Fruit fly (Drosophila melanogaster): Measurements from ENCODE around the gene CG11155.
A peak's percentile ranks its signal among the peaks of the same experiment; 100 is the strongest.

The CG11155 gene

DNA sequence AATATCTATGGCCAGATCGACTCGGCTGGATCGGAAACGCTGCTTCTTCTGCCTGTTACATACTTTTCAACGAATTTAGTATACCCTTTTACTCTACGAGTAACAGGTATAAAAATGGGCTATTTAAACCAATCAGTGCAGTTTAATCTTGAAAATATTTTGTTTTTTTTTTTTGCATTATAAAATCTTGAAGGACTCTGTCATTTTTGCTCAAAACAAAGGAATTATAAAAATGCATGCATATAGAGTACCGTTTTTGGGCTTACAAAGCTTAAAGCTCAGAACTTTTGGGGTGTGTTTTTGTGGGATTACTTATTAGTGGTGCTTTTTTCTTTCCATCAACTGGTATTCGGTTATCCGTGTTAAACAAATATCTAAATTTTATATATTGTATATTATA lies at the start of gene CG11155:
Gene CG11155, plus strand, starts transcription at position 313 of the 400 bp plus-strand sequence.
- no peak for TF ChIP-seq CTCF (optimal IDR thresholded peaks at IDR 0.05)
- TF ChIP-seq CG8478 (optimal IDR thresholded peaks at IDR 0.05) = no peak

DNA sequence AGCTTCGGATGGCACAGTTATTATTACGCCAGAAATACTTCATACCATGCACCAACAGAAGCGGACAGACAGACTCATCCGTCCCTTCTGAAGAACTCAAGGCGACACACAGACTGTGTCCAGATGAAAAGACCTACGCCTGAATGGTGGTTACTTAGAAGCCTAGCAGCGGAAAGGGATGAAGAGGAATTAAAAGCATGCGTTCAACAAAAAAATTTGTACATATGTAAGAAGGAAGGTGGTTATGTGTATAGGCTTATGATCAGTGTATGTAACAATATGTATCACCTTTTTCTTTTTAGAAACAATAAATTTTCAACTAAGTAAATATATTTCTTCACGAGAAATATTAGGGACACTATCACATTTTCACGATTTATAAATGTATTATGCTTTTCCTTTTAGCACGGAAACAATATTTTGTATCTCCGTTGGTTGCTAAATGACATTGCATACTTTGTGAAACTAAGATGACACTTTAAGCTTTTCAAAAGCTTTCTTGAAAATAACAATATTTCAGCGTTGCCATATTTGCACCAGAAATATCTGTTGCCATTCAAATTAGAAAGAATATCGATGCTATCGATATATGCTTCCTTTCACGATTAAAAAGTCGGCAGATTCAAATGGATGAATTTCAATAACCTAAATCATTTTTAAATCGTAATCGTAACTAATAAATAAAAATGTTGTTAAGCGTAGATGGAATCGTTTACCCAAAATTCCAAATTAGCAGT lies 41.9 kb upstream of the CG11155 start, which contains the start of gene Actbeta:
Gene Actbeta, minus strand, starts transcription at position 471 of the 737 bp plus-strand sequence.
- TF ChIP-seq CTCF (optimal IDR thresholded peaks at IDR 0.05) (no peak), CG8478 (optimal IDR thresholded peaks at IDR 0.05) (no peak)

DNA sequence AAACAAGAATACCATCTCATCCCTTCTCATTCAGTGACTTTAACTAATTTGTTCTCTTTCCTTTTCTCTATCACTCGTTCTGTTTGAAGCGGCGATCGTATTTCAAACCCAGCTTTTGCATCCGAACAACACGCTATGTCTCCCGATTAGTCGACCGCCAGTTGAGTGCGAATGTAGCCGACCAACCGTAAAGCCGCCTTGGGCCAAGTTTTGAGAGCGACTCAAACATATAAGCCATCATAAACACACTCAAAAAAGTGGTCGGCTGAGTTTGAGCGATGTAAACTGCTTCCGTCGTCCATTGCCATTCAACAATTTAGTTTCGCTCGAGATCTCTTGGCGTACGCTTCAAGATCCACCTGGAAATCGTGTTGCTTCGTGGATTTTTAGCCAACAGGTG lies 37.9 kb upstream of the CG11155 start, which contains the start of gene sv:
Gene sv, plus strand, starts transcription at position 319 of the 400 bp plus-strand sequence.
- TF ChIP-seq CG8478 (optimal IDR thresholded peaks at IDR 0.05) = no peak
- no peak for TF ChIP-seq CTCF (optimal IDR thresholded peaks at IDR 0.05)

DNA sequence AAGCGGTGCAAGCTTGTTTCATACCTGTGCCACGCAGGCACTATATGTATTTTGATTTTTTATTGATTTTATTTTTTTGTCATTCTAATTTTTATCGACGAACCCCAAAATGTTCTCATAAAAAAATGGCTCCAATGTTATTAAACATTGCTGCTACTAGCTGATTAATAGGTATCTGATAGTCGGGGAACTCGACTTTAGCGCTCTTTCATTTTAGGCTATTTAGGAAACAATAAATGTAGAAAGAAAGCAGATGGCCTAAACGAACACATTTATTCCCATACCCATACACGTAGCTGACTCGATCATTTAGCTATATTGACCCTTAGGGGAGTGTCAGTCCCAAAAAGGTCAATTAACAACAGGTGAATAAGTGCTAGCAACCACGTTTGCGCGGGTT lies 36.1 kb upstream of the CG11155 start:
- TF ChIP-seq CTCF (optimal IDR thresholded peaks at IDR 0.05) = no peak
- TF ChIP-seq CG8478 (optimal IDR thresholded peaks at IDR 0.05) = no peak

DNA sequence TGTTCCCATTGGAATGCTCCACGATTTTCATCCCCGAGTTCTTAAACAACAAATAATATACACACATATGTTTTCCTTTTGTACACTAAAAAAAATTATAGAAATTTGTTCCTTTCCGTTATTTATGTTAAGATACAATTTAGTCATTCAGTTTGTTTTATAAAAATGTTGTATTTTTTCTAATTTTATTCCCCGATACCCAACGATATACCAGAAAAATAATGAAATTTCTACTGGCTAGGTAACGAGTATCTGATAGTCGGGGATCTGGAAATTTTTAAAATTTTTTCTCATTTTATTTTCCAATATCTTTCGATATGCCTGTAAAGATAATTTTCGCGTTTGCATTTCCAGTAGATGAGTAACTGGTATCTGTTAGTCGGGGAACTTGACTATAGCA lies 33.0 kb upstream of the CG11155 start:
- TF ChIP-seq CG8478 (optimal IDR thresholded peaks at IDR 0.05) (no peak), CTCF (optimal IDR thresholded peaks at IDR 0.05) (no peak)

DNA sequence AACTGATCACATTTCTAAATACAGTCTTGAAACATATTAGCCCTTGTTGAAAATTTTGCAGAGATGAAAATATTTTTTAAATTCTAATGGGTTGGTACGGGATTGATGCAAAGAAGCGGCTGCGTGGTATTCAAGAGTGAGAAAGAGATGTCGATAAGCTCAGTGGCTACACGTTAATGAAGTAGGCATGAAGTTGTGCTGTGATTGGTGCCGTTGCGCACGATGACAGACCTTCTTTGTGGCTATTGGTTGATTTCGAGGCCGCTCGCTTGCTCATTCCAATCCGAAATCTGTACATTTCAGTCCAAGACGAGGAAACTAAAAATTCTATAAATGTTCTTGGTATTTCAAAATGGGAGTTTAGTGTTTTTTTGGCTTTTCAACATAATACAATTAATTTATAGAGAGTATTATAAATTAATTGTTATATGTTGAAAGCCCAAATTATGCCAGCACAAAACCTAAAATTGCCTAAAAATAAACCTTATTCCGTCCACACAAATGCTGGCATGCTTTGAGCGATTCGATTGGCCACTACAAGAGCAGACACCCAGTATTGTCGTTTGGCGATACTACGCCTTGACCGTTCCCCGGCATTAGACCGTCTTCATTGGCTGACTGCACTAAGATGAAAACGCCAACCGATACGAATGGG lies 28.7 kb upstream of the CG11155 start:
- TF ChIP-seq CG8478 (optimal IDR thresholded peaks at IDR 0.05) (no peak), CTCF (optimal IDR thresholded peaks at IDR 0.05) (no peak)

DNA sequence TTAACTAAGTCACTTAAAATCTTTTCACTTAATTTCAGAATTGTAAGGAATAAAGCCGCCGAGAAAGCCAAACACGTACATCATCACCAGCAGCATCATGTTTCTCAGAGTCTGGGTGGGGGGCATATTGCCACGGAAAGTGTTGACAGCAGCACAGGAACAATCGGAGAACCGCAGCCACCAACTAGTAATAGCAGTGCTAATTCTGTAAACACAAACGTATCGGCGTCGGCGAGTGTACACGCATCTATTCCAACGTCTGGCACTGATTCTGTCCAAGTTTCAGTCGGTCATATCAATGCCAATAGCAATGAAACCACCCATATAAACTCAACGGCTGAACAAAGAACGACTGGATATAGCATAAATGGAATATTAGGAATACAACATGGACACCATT lies 20.3 kb upstream of the CG11155 start:
- TF ChIP-seq CG8478 (optimal IDR thresholded peaks at IDR 0.05) (no peak), CTCF (optimal IDR thresholded peaks at IDR 0.05) (no peak)

DNA sequence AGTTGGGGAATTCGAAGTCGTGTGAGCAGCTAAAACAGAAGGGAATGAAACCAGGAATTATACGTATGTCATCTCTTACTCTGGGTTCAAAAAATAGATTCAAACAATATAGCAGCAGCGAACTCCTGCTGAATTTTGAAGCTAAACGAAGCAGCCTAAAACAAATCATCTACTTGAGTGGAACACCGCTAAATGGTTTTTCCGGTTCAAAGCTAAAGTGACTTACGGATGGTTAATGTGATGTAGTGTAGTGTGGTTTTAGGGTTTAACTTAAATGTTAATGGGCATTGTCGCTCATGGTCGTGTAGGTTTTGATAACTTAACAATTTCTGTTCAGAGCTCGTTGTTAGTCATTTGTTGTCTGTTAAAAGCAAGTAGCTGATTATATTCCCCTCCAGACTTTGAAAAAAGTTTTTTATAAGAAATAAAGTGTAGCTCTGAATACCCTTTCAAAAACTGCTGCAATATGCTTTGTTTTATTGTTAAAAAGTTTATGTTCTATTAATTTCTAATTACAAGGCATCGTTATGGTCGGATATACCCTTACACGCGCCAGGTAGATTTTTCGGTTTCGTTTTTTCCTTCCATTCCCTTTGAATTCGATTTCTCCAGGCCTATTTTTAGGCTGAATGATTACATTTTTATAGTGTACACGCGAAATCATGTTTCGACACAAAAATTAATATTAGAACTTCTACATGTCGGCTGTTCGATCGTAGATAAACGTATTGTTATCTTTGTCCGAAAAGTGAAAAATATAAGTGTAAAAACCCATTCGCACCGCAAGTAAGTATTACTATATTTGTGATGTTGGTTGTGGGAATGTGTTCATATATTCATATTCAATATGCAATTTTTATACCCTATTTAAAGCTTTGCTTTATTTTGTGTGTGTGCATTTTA lies 13.3 kb upstream of the CG11155 start:
- TF ChIP-seq CTCF (optimal IDR thresholded peaks at IDR 0.05) (peak; percentile 80 to 85), CG8478 (optimal IDR thresholded peaks at IDR 0.05) (no peak)

DNA sequence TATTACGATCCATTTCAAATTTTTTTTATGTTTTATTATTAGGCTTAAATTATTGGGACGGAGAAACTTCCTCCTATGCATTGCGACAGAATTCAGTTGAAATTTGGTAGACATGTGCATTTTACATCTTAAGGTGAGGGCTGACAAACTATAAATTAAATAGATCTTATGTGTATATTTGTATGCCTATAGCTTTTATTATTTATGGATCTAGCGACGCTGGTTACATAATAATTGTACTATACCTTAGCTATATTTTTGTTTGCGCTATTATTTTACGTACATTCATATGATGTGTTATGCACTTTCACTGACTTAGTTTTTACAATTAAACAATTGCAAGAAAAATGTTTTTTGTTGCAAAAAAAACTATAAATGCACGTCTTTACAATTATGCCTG lies 11.1 kb upstream of the CG11155 start:
- TF ChIP-seq CG8478 (optimal IDR thresholded peaks at IDR 0.05) (no peak), CTCF (optimal IDR thresholded peaks at IDR 0.05) (no peak)

DNA sequence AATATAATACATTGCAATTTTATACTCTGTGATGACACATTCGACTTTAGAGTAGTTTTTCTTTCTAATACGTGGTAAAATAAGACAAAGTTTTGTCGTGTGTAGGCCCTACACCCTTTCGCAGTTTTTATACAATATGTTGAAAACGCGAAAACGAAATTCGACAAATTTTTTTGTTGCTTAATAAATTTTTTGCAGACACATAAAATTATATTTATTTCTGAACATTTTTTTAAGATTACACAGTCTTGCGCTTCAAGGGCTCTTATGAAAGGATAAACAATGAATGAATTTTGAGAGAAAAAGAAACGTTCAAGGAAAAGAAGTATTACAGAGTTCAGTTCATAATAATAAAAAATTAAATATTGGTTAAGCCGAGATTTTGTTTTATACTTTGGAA lies 4.5 kb upstream of the CG11155 start:
- TF ChIP-seq CG8478 (optimal IDR thresholded peaks at IDR 0.05) (no peak), CTCF (optimal IDR thresholded peaks at IDR 0.05) (no peak)

DNA sequence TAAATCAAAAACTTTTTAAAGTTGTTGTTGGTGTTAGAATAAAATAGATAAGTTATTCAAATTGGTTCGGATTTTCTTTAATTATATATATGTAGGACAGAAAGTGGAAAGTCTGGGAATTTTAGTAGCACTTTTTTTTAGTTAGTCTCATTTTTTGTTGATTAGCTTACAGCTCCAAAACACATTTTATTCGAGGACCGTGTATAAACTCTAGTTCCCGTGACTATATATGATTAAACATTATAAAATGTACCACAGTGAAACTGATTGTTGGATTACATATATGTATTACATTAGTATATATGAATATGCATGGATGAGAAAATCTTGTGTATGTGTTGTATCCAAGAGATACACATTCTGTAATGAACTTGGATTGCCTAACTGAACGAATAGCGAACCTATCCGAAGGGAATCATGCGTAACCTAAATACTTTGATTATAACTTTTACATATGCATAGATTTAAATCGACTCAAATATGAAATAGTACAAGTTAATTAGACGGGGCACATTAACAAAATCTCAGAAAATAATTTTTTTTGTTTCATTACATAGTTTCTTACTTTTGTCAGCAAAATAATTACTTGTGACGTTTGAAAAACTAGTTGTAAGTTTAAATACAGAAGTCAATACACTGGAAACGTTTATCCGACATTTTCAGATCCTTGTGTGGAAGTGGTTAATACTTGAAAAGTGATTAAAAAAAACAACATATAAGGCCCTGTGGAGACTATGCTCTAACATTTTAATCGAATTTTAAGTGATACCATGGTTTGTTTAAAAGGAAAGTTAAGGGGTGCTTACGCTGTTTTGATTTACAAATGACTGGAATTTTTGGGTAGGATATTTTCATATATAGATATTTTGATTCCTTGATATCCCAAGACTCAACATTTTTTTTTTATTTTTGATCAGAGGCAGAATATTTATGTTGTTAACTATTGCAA lies 3.5 kb upstream of the CG11155 start, which contains the start of gene Cals:
Gene Cals, minus strand, starts transcription at position 700 of the 949 bp plus-strand sequence.
- TF ChIP-seq CG8478 (optimal IDR thresholded peaks at IDR 0.05) (no peak), CTCF (optimal IDR thresholded peaks at IDR 0.05) (no peak)

DNA sequence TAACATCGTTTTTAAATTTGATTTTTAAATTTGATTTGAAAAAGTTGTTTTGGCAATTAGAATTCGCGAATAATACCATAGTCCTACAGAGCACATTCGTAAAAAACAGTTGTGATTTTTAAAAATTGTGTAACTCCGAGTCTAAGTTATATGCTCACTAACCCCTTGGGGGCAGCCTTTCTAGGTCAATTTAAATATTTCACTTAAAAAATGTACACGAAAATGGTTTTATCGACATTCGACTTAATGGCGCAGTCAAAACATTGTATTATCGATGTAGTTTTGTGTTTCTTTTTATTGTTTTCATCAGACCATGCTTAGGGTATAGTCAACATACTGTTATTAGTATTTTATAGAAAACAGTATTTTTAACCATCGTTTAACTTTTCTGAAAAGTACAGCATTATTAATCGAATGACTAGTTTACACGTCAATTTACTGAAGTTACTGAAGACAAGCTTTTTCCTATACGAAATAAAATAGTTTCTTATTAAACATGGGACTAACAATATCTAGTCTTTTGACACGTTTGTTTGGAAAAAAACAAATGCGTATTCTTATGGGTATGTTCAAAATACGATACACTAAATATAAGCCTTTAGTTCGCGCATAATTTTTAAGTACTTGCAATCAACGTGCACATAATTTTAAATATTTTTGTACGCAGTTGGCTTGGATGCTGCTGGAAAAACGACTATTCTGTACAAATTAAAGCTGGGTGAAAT lies 2.5 kb upstream of the CG11155 start, which contains the start of gene Arf4:
Gene Arf4, plus strand, starts transcription at position 399 of the 725 bp plus-strand sequence.
- TF ChIP-seq CTCF (optimal IDR thresholded peaks at IDR 0.05) (no peak), CG8478 (optimal IDR thresholded peaks at IDR 0.05) (no peak)

DNA sequence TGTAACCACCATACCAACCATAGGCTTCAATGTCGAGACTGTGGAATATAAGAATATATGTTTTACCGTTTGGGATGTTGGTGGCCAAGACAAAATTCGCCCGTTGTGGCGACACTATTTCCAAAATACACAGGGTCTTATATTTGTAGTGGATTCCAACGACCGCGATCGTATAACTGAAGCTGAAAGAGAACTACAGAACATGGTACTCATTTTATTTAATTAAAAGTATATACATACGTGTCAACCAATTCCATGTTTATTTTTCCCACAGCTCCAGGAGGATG lies 2.0 kb upstream of the CG11155 start:
- no peak for TF ChIP-seq CG8478 (optimal IDR thresholded peaks at IDR 0.05)
- no peak for TF ChIP-seq CTCF (optimal IDR thresholded peaks at IDR 0.05)

DNA sequence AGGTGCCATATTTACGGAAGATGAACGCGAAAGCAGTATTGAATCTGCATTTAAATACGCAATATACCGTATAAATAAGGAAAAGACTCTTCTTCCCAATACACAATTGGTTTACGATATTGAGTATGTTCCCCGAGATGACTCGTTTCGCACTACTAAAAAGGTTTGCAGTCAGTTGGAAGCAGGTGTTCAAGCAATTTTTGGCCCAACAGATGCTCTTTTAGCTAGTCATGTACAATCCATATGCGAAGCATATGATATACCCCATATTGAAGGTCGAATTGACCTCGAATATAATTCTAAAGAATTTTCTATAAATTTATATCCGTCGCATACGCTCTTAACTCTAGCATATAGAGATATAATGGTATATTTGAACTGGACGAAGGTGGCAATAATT lies 598 bp downstream of the CG11155 start:
- TF ChIP-seq CTCF (optimal IDR thresholded peaks at IDR 0.05) = no peak
- TF ChIP-seq CG8478 (optimal IDR thresholded peaks at IDR 0.05) = no peak

Measured in S2 (cell line).